Worm (Caenorhabditis elegans) whole organism, young adult: ENCODE measurements around the gene C07H6.9.

Source experiments
- B0035.1 ChIP-seq: sonication (generic microtip); optimal IDR thresholded peaks from 2 replicates; lab custom pipeline; 2016; ENCODE audit warnings: missing genetic modification characterization, mild to moderate bottlenecking, missing compliant biosample characterization, missing genotype, missing genetic modification reagents
- B0261.1 ChIP-seq: sonication (generic microtip); optimal IDR thresholded peaks from 2 replicates; lab custom pipeline; 2016; ENCODE audit warnings: mild to moderate bottlenecking, missing genetic modification characterization, moderate library complexity, missing compliant biosample characterization
- F10E7.11 ChIP-seq: sonication (generic microtip); optimal IDR thresholded peaks from 2 replicates; lab custom pipeline; 2017; ENCODE audit warnings: mild to moderate bottlenecking, missing genetic modification characterization, moderate library complexity, missing compliant biosample characterization
- F37B4.10 ChIP-seq: fragments of 200-800 bp; sonication (Bioruptor generic); IDR thresholded peaks from 2 replicates; pipeline ENCODE4 v1.3.6; 2022; ENCODE audit warnings: missing genetic modification characterization, missing compliant biosample characterization
- F57A8.1 ChIP-seq: fragments of 200-800 bp; sonication (Bioruptor generic); optimal IDR thresholded peaks from 2 replicates; lab custom pipeline; 2018; ENCODE audit warnings: mild to moderate bottlenecking, missing genetic modification characterization, moderate library complexity, missing compliant biosample characterization
- Y53F4B.3 ChIP-seq: fragments of 200-800 bp; sonication (Bioruptor generic); IDR thresholded peaks from 2 replicates; pipeline ENCODE4 v1.3.6; 2022; ENCODE audit warnings: missing genetic modification reagents, missing genetic modification characterization, missing compliant biosample characterization
- Y67H2A.10 ChIP-seq: fragments of 200-800 bp; sonication (Bioruptor generic); conservative IDR thresholded peaks from 2 replicates; pipeline ENCODE4 v1.3.6; 2022; ENCODE audit warnings: missing genetic modification reagents, missing genetic modification characterization, missing compliant biosample characterization
- Y79H2A.3 ChIP-seq: fragments of 200-800 bp; sonication (Bioruptor generic); conservative IDR thresholded peaks from 2 replicates; pipeline ENCODE4 v1.3.6; 2022; ENCODE audit warnings: missing genetic modification reagents, missing genetic modification characterization, missing compliant biosample characterization
- Y95B8A.8 ChIP-seq: fragments of 200-800 bp; sonication (Bioruptor generic); IDR thresholded peaks from 2 replicates; pipeline ENCODE4 v1.3.6; 2022; ENCODE audit warnings: missing genetic modification reagents, missing genetic modification characterization, missing compliant biosample characterization
- ZK185.1 ChIP-seq: sonication (generic microtip); optimal IDR thresholded peaks from 2 replicates; lab custom pipeline; 2016; ENCODE audit warnings: mild to moderate bottlenecking, missing genetic modification characterization, missing compliant biosample characterization; ENCODE audit not compliant: poor library complexity, severe bottlenecking
- attf-3 ChIP-seq: fragments of 200-800 bp; sonication (Bioruptor generic); conservative IDR thresholded peaks from 2 replicates; pipeline ENCODE4 v1.3.6; 2022; ENCODE audit warnings: missing genetic modification reagents, missing genetic modification characterization, missing compliant biosample characterization
- attf-6 ChIP-seq: fragments of 200-800 bp; sonication (Bioruptor generic); IDR thresholded peaks from 2 replicates; pipeline ENCODE4 v1.3.6; 2022; ENCODE audit warnings: missing genetic modification reagents, missing genetic modification characterization, missing compliant biosample characterization
- cebp-1 ChIP-seq, 2 experiments: fragments of 200-800 bp in 1 of 2; sonication (Bioruptor generic) in 1 of 2; sonication (generic microtip) in 1 of 2; IDR thresholded peaks in 1 of 2; optimal IDR thresholded peaks in 1 of 2; 2 replicates each; pipeline versions ENCODE4 v1.3.6 to Lab custom; 2017 to 2022; ENCODE audit warnings: missing compliant biosample characterization in 2 of 2, missing genetic modification characterization in 2 of 2, mild to moderate bottlenecking in 1 of 2, missing genetic modification reagents in 1 of 2, moderate library complexity in 1 of 2
- cebp-2 ChIP-seq: fragments of 200-800 bp; sonication (Bioruptor generic); IDR thresholded peaks from 2 replicates; pipeline ENCODE4 v1.3.6; 2022; ENCODE audit warnings: missing genetic modification characterization, missing compliant biosample characterization
- ceh-27 ChIP-seq: fragments of 200-800 bp; sonication (Bioruptor generic); optimal IDR thresholded peaks from 2 replicates; lab custom pipeline; 2018; ENCODE audit warnings: mild to moderate bottlenecking, missing genetic modification characterization, moderate library complexity, missing compliant biosample characterization
- ceh-40 ChIP-seq: fragments of 200-800 bp; sonication (Bioruptor generic); IDR thresholded peaks from 2 replicates; pipeline ENCODE4 v1.3.6; 2022; ENCODE audit warnings: missing genetic modification characterization, missing compliant biosample characterization
- die-1 ChIP-seq: sonication (generic microtip); optimal IDR thresholded peaks from 2 replicates; lab custom pipeline; 2016; ENCODE audit warnings: missing genotype, mild to moderate bottlenecking, missing genetic modification characterization, missing compliant biosample characterization
- dox-1 ChIP-seq: fragments of 200-800 bp; sonication (Bioruptor generic); IDR thresholded peaks from 2 replicates; pipeline ENCODE4 v1.3.6; 2022; ENCODE audit warnings: missing genetic modification reagents, missing genetic modification characterization, missing compliant biosample characterization
- dpl-1 ChIP-seq: fragments of 150-350 bp; optimal IDR thresholded peaks from 2 replicates; lab custom pipeline; 2014; ENCODE audit warnings: missing biosample characterization, missing genetic modification reagents, missing genetic modification characterization
- efl-1 ChIP-seq: fragments of 150-350 bp; optimal IDR thresholded peaks from 2 replicates; lab custom pipeline; 2014; ENCODE audit warnings: missing biosample characterization, missing genetic modification reagents, missing genetic modification characterization
- fkh-3 ChIP-seq: sonication (generic microtip); optimal IDR thresholded peaks from 2 replicates; lab custom pipeline; 2016; ENCODE audit warnings: mild to moderate bottlenecking, missing genetic modification characterization, missing compliant biosample characterization
- gei-17 ChIP-seq: fragments of 200-800 bp; sonication (Bioruptor generic); optimal IDR thresholded peaks from 2 replicates; lab custom pipeline; 2018; ENCODE audit warnings: mild to moderate bottlenecking, missing genetic modification characterization, missing compliant biosample characterization
- hrde-1 ChIP-seq: sonication (generic microtip); optimal IDR thresholded peaks from 2 replicates; lab custom pipeline; 2016; ENCODE audit warnings: missing genetic modification characterization, mild to moderate bottlenecking, missing compliant biosample characterization, moderate library complexity, missing genotype, missing genetic modification reagents, borderline replicate concordance
- let-526 ChIP-seq: fragments of 200-800 bp; sonication (Bioruptor generic); IDR thresholded peaks from 2 replicates; pipeline ENCODE4 v1.3.6; 2022; ENCODE audit warnings: missing genetic modification reagents, missing genetic modification characterization, missing compliant biosample characterization
- lin-26 ChIP-seq: fragments of 200-800 bp; sonication (Bioruptor generic); IDR thresholded peaks from 2 replicates; pipeline ENCODE4 v1.3.6; 2022; ENCODE audit warnings: missing genetic modification reagents, missing genetic modification characterization, missing compliant biosample characterization
- lin-35 ChIP-seq, 3 experiments: fragments of 150-350 bp in 2 of 3; sonication (generic microtip) in 1 of 3; optimal IDR thresholded peaks; 2 replicates each; lab custom pipeline; 2014 to 2018; ENCODE audit warnings: missing biosample characterization in 3 of 3, missing genetic modification characterization in 3 of 3, missing genetic modification reagents in 3 of 3
- lsy-27 ChIP-seq: sonication (generic microtip); optimal IDR thresholded peaks from 2 replicates; lab custom pipeline; 2017; ENCODE audit warnings: missing genetic modification characterization, mild to moderate bottlenecking, missing compliant biosample characterization, antibody characterized with exemption, missing genotype, borderline replicate concordance; ENCODE audit not compliant: insufficient read depth
- mcd-1 ChIP-seq: fragments of 200-800 bp; sonication (Bioruptor generic); IDR thresholded peaks from 2 replicates; pipeline ENCODE4 v1.3.6; 2022; ENCODE audit warnings: missing genetic modification reagents, missing genetic modification characterization, missing compliant biosample characterization
- nhr-179 ChIP-seq: sonication (generic microtip); optimal IDR thresholded peaks from 2 replicates; lab custom pipeline; 2016; ENCODE audit warnings: mild to moderate bottlenecking, missing genetic modification characterization, missing compliant biosample characterization
- pha-4 ChIP-seq: fragments of 150-350 bp; sonication (generic microtip); optimal IDR thresholded peaks from 2 replicates; lab custom pipeline; 2014; ENCODE audit warnings: missing biosample characterization, missing genetic modification reagents, missing genetic modification characterization
- rec-8 ChIP-seq, 2 experiments: sonication (generic microtip); optimal IDR thresholded peaks; 2 replicates each; lab custom pipeline; 2016; ENCODE audit warnings: mild to moderate bottlenecking in 2 of 2, missing genetic modification characterization in 2 of 2, missing genetic modification reagents in 2 of 2, missing genotype in 2 of 2, missing biosample characterization in 1 of 2, missing compliant biosample characterization in 1 of 2, moderate library complexity in 1 of 2
- repo-1 ChIP-seq: sonication (generic microtip); optimal IDR thresholded peaks from 2 replicates; lab custom pipeline; 2017; ENCODE audit warnings: mild to moderate bottlenecking, missing genetic modification characterization, missing compliant biosample characterization
- sdz-38 ChIP-seq: sonication (generic microtip); optimal IDR thresholded peaks from 2 replicates; lab custom pipeline; 2016; ENCODE audit warnings: missing genotype, missing genetic modification characterization, missing compliant biosample characterization
- snpc-4 ChIP-seq, 5 experiments: fragments of 150-350 bp in 1 of 5; sonication (generic microtip) in 4 of 5; optimal IDR thresholded peaks; 2 replicates each; lab custom pipeline; 2014 to 2018; ENCODE audit warnings: missing genetic modification characterization in 5 of 5, missing biosample characterization in 3 of 5, antibody characterized with exemption in 2 of 5, mild to moderate bottlenecking in 2 of 5, missing compliant biosample characterization in 2 of 5, missing genotype in 2 of 5, moderate library complexity in 2 of 5, missing genetic modification reagents in 1 of 5
- sptf-2 ChIP-seq: fragments of 200-800 bp; sonication (Bioruptor generic); optimal IDR thresholded peaks from 2 replicates; lab custom pipeline; 2018; ENCODE audit warnings: mild to moderate bottlenecking, missing genetic modification characterization, missing compliant biosample characterization
- tbp1 ChIP-seq: fragments of 200-800 bp; sonication (Bioruptor generic); optimal IDR thresholded peaks from 2 replicates; lab custom pipeline; 2018; ENCODE audit warnings: mild to moderate bottlenecking, missing genetic modification characterization, missing compliant biosample characterization
- unc-130 ChIP-seq: sonication (generic microtip); optimal IDR thresholded peaks from 2 replicates; lab custom pipeline; 2016; ENCODE audit warnings: missing genetic modification reagents, missing genetic modification characterization, missing compliant biosample characterization
- ztf-25 ChIP-seq: fragments of 200-800 bp; sonication (Bioruptor generic); IDR thresholded peaks from 2 replicates; pipeline ENCODE4 v1.3.6; 2022; ENCODE audit warnings: missing genetic modification reagents, missing genetic modification characterization, missing compliant biosample characterization
- ztf-28 ChIP-seq: fragments of 200-800 bp; sonication (Bioruptor generic); IDR thresholded peaks from 2 replicates; pipeline ENCODE4 v1.3.6; 2022; ENCODE audit warnings: missing genetic modification reagents, missing genetic modification characterization, missing compliant biosample characterization

Gene C07H6.9

ce11 chrIII:7520672-7521071 is 21.4 kb upstream of the C07H6.9 start, which contains the start of the genes cux-7 and C07H6.2 (continued):
- TF ChIP-seq Y53F4B.3 (GFP tag; lab: Robert Waterston, UW) (no peak), F10E7.11 (tag; lab: Kevin White, UChicago) (peak; percentile 80), Y95B8A.8 (GFP tag; lab: Robert Waterston, UW) (peak; percentile 76; the same call in 1 of the 2 replicates), ztf-25 (GFP tag; lab: Robert Waterston, UW) (0 out of 2 replicates have a peak, but pooled peaks have one; percentile 22), dox-1 (peak; percentile 86), let-526 (GFP tag; lab: Robert Waterston, UW) (peak; percentile 95), cebp-2 (GFP tag; lab: Robert Waterston, UW) (no peak), pha-4 (tag; lab: Kevin White, UChicago) (no peak), ceh-40 (peak; percentile 87), rec-8 (tag; optimal IDR thresholded peaks at IDR 0.05; lab: Kevin White, UChicago) (peak; percentile 87 to 96), unc-130 (GFP tag; lab: Kevin White, UChicago) (peak; percentile 97), attf-6 (GFP tag; lab: Robert Waterston, UW) (peak; percentile 26; the same call in 1 of the 2 replicates), sptf-2 (GFP tag; lab: Kevin White, UChicago) (no peak), fkh-3 (tag; lab: Kevin White, UChicago) (no peak), hrde-1 (peak; percentile 89), tbp1 (peak; percentile 60), ceh-27 (peak; percentile 98), lsy-27 (no peak), Y79H2A.3 (GFP tag; lab: Robert Waterston, UW) (peak; percentile 49; the same call in 1 of the 2 replicates), B0261.1 (tag; lab: Kevin White, UChicago) (peak; percentile 36), ztf-28 (GFP tag; lab: Robert Waterston, UW) (peak; percentile 71; the same call in 1 of the 2 replicates), attf-3 (peak; percentile 77), dpl-1 (GFP tag; lab: Kevin White, UChicago) (peak; percentile 62), B0035.1 (tag; lab: Kevin White, UChicago) (peak; percentile 84), mcd-1 (GFP tag; lab: Robert Waterston, UW) (peak; percentile 88), Y67H2A.10 (GFP tag; lab: Robert Waterston, UW) (peak; percentile 63; the same call in 1 of the 2 replicates), F57A8.1 (no peak), F37B4.10 (GFP tag; lab: Robert Waterston, UW) (0 out of 2 replicates have a peak, but pooled peaks have one; percentile 12), lin-35 (GFP tag; optimal IDR thresholded peaks at IDR 0.05; lab: Kevin White, UChicago) (peak in 2 of 3 experiments; percentile 10 to 91), lin-26 (GFP tag; lab: Robert Waterston, UW) (no peak), gei-17 (GFP tag; lab: Kevin White, UChicago) (no peak), repo-1 (tag; lab: Kevin White, UChicago) (peak; percentile 74), cebp-1 (GFP tag; IDR thresholded peaks at IDR 0.05; lab: Robert Waterston, UW) (peak; percentile 90), cebp-1 (tag; optimal IDR thresholded peaks at IDR 0.05; lab: Kevin White, UChicago) (peak; percentile 95), efl-1 (peak; percentile 48), die-1 (tag; lab: Kevin White, UChicago) (no peak), ZK185.1 (tag; lab: Kevin White, UChicago) (peak; percentile 98), snpc-4 (GFP tag; optimal IDR thresholded peaks at IDR 0.05; lab: Kevin White, UChicago) (peak; percentile 16), snpc-4 (tag; optimal IDR thresholded peaks at IDR 0.05; lab: Kevin White, UChicago) (peak in 2 of 4 experiments; percentile 63 to 78), nhr-179 (tag; lab: Kevin White, UChicago) (no peak), sdz-38 (tag; lab: Kevin White, UChicago) (peak; percentile 24)
